Worm (Caenorhabditis elegans): ENCODE data around the gene sptf-2.

DNA sequence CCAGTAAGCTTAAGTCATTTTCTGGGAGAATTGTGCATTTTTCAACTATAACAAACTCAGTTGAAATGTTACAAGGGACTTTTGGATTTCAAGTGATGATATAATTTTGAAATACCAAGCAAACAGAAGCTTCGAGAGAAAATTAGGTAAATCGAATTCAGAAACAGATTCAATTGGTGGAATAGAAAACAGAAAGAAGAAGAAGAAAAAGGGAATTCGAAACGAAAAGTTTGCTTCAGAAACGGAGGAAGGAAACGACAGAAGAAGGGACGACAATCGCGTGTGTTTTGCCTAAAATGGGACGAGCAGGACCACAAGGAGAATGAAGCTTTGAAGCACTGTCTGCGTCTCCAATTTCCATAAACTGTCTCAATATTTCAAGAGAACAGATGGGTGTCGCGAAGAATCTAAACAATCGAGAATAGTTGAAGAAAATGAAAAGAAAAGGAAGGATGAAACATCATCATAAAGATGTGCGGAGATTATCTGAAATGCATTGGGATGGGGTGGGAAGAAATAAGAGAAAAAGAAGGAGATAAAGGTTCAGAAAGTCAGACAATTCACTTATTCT is 37.5 kb upstream of the sptf-2 start:
- no peak for TF ChIP-seq him-1 (tag; optimal IDR thresholded peaks at IDR 0.05)
- no peak for TF ChIP-seq W03F9.2 (tag; optimal IDR thresholded peaks at IDR 0.05)
- no peak for TF ChIP-seq dao-5 (tag; optimal IDR thresholded peaks at IDR 0.05)
